Worm (Caenorhabditis elegans) whole organism, late embryonic: ENCODE results near the gene F28C6.10.

Source experiments
- ceh-6 ChIP-seq: fragments of 200-800 bp; sonication (Bioruptor generic); optimal IDR thresholded peaks from 2 replicates; lab custom pipeline; 2018; ENCODE audit warnings: mild to moderate bottlenecking, missing genetic modification characterization, missing compliant biosample characterization
- dve-1 ChIP-seq: sonication (generic microtip); optimal IDR thresholded peaks from 2 replicates; lab custom pipeline; 2017; ENCODE audit warnings: antibody characterized with exemption, mild to moderate bottlenecking, missing genetic modification characterization, missing compliant biosample characterization
- eyg-1 ChIP-seq: sonication (generic microtip); optimal IDR thresholded peaks from 2 replicates; lab custom pipeline; 2016; ENCODE audit warnings: missing genotype, missing genetic modification characterization, missing compliant biosample characterization
- pat-9 ChIP-seq: fragments of 200-800 bp; sonication (Bioruptor generic); optimal IDR thresholded peaks from 2 replicates; lab custom pipeline; 2018; ENCODE audit warnings: mild to moderate bottlenecking, missing genetic modification characterization, moderate library complexity, missing compliant biosample characterization
- pqm-1 ChIP-seq: sonication (generic microtip); optimal IDR thresholded peaks from 2 replicates; lab custom pipeline; 2016; ENCODE audit warnings: missing genetic modification characterization, missing compliant biosample characterization
- rnt-1 ChIP-seq: sonication (generic microtip); optimal IDR thresholded peaks from 2 replicates; lab custom pipeline; 2016; ENCODE audit warnings: missing genetic modification characterization, missing compliant biosample characterization

ce11 chrII:8566806-8567266 lies 40.9 kb upstream of the F28C6.10 start, which contains the start of gene F54C9.3:
- TF ChIP-seq pqm-1 (tag; lab: Kevin White, UChicago) (no peak), rnt-1 (tag; lab: Kevin White, UChicago) (no peak), pat-9 (no peak), eyg-1 (tag; lab: Kevin White, UChicago) (no peak), ceh-6 (GFP tag; lab: Kevin White, UChicago) (no peak), dve-1 (tag; lab: Kevin White, UChicago) (peak; percentile 1)
